Fruit fly (Drosophila melanogaster) whole organism, prepupa: ENCODE data around the gene Ltn1.

Experiments
- Blimp-1 ChIP-seq: fragments of 200-800 bp; sonication (Bioruptor generic); optimal IDR thresholded peaks from 3 replicates; lab custom pipeline; 2017; ENCODE audit warnings: missing biosample characterization, missing genetic modification characterization, mild to moderate bottlenecking, moderate library complexity, missing genetic modification reagents
- CG10669 ChIP-seq: fragments of 200-800 bp; sonication (Bioruptor generic); optimal IDR thresholded peaks from 3 replicates; lab custom pipeline; 2018; ENCODE audit warnings: missing biosample characterization, mild to moderate bottlenecking, missing genetic modification characterization, moderate library complexity
- CG11294 ChIP-seq: fragments of 200-800 bp; sonication (Bioruptor generic); IDR thresholded peaks from 2 replicates; pipeline ENCODE4 v1.3.6; 2022; ENCODE audit warnings: missing biosample characterization, missing genetic modification characterization
- CG15336 ChIP-seq: fragments of 200-800 bp; sonication (Bioruptor generic); IDR thresholded peaks from 2 replicates; pipeline ENCODE4 v1.3.6; 2022; ENCODE audit warnings: missing biosample characterization, missing genetic modification characterization
- CG1621 ChIP-seq: fragments of 200-800 bp; sonication (Bioruptor generic); optimal IDR thresholded peaks from 3 replicates; lab custom pipeline; 2018; ENCODE audit warnings: missing biosample characterization, mild to moderate bottlenecking, missing genetic modification characterization
- CG16779 ChIP-seq: fragments of 200-800 bp; sonication (Bioruptor generic); optimal IDR thresholded peaks from 3 replicates; lab custom pipeline; 2017; ENCODE audit warnings: missing biosample characterization, mild to moderate bottlenecking, missing genetic modification characterization
- CG3032 ChIP-seq: fragments of 200-800 bp; optimal IDR thresholded peaks from 2 replicates; lab custom pipeline; 2019; ENCODE audit warnings: missing biosample characterization, mild to moderate bottlenecking, missing genetic modification characterization, moderate library complexity
- CG31627 ChIP-seq: fragments of 200-800 bp; sonication (Bioruptor generic); optimal IDR thresholded peaks from 3 replicates; lab custom pipeline; 2016; ENCODE audit warnings: missing biosample characterization, missing genetic modification characterization
- CG32006 ChIP-seq: fragments of 200-800 bp; sonication (Bioruptor generic); optimal IDR thresholded peaks from 3 replicates; lab custom pipeline; 2017; ENCODE audit warnings: missing biosample characterization, mild to moderate bottlenecking, missing genetic modification characterization
- CG34406 ChIP-seq: fragments of 200-800 bp; sonication (Bioruptor generic); optimal IDR thresholded peaks from 3 replicates; lab custom pipeline; 2016; ENCODE audit warnings: missing biosample characterization, missing genetic modification characterization
- CG4318 ChIP-seq: fragments of 200-800 bp; sonication (Bioruptor generic); optimal IDR thresholded peaks from 3 replicates; lab custom pipeline; 2017; ENCODE audit warnings: missing biosample characterization, mild to moderate bottlenecking, missing genetic modification characterization
- CG6163 ChIP-seq: fragments of 200-800 bp; sonication (Bioruptor generic); IDR thresholded peaks from 3 replicates; pipeline ENCODE4 v1.3.6; 2022; ENCODE audit warnings: missing biosample characterization, missing genetic modification characterization
- CG6276 ChIP-seq: fragments of 200-800 bp; sonication (Bioruptor generic); optimal IDR thresholded peaks from 2 replicates; lab custom pipeline; 2017; ENCODE audit warnings: missing biosample characterization, mild to moderate bottlenecking, missing genetic modification characterization
- CG6792 ChIP-seq: fragments of 200-800 bp; sonication (Bioruptor generic); optimal IDR thresholded peaks from 3 replicates; lab custom pipeline; 2016; ENCODE audit warnings: missing biosample characterization, missing genetic modification characterization
- CG6808 ChIP-seq: fragments of 200-800 bp; sonication (Bioruptor generic); optimal IDR thresholded peaks from 3 replicates; lab custom pipeline; 2017; ENCODE audit warnings: missing biosample characterization, missing genetic modification characterization, mild to moderate bottlenecking, moderate library complexity, missing genetic modification reagents
- CG6854 ChIP-seq: fragments of 200-800 bp; sonication (Bioruptor generic); optimal IDR thresholded peaks from 2 replicates; lab custom pipeline; 2017; ENCODE audit warnings: missing biosample characterization, mild to moderate bottlenecking, missing genetic modification characterization
- CG8119 ChIP-seq: fragments of 200-800 bp; sonication (Bioruptor generic); IDR thresholded peaks from 3 replicates; pipeline ENCODE4 v1.3.6; 2022; ENCODE audit warnings: missing biosample characterization, missing genetic modification characterization
- CG8319 ChIP-seq: fragments of 200-800 bp; sonication (Bioruptor generic); optimal IDR thresholded peaks from 3 replicates; lab custom pipeline; 2016; ENCODE audit warnings: missing biosample characterization, missing genetic modification characterization
- CG8632 ChIP-seq: fragments of 200-800 bp; sonication (Bioruptor generic); optimal IDR thresholded peaks from 3 replicates; lab custom pipeline; 2016; ENCODE audit warnings: missing biosample characterization, missing genetic modification characterization
- CG9139 ChIP-seq: fragments of 200-800 bp; sonication (Bioruptor generic); optimal IDR thresholded peaks from 3 replicates; lab custom pipeline; 2017; ENCODE audit warnings: missing biosample characterization, mild to moderate bottlenecking, missing genetic modification characterization
- Eip75B ChIP-seq: fragments of 200-800 bp; sonication (Bioruptor generic); optimal IDR thresholded peaks from 3 replicates; lab custom pipeline; 2016; ENCODE audit warnings: missing biosample characterization, missing genetic modification characterization
- Eip78C ChIP-seq: fragments of 200-800 bp; sonication (Bioruptor generic); peaks from one replicate; lab custom pipeline; 2016; ENCODE audit warnings: missing biosample characterization, missing genetic modification characterization
- Eip93F ChIP-seq: fragments of 200-800 bp; sonication (Bioruptor generic); optimal IDR thresholded peaks from 2 replicates; lab custom pipeline; 2016; ENCODE audit warnings: missing biosample characterization, mild to moderate bottlenecking, missing genetic modification characterization
- Ets21C ChIP-seq: fragments of 200-800 bp; sonication (Bioruptor generic); optimal IDR thresholded peaks from 3 replicates; lab custom pipeline; 2016; ENCODE audit warnings: missing biosample characterization, missing genetic modification characterization
- Ets96B ChIP-seq: fragments of 200-800 bp; optimal IDR thresholded peaks from 2 replicates; lab custom pipeline; 2019; ENCODE audit warnings: missing biosample characterization, mild to moderate bottlenecking, missing genetic modification characterization, moderate library complexity
- Gug ChIP-seq: fragments of 200-800 bp; sonication (Bioruptor generic); IDR thresholded peaks from 2 replicates; pipeline ENCODE4 v1.3.6; 2022; ENCODE audit warnings: missing biosample characterization, missing genetic modification characterization
- Hr39 ChIP-seq: fragments of 200-800 bp; sonication (Bioruptor generic); optimal IDR thresholded peaks from 2 replicates; lab custom pipeline; 2016; ENCODE audit warnings: missing biosample characterization, missing genetic modification characterization
- Hr4 ChIP-seq: fragments of 200-800 bp; sonication (Bioruptor generic); optimal IDR thresholded peaks from 3 replicates; lab custom pipeline; 2016; ENCODE audit warnings: missing biosample characterization, missing genetic modification characterization
- Lpt ChIP-seq: fragments of 200-800 bp; sonication (Bioruptor generic); optimal IDR thresholded peaks from 3 replicates; lab custom pipeline; 2016; ENCODE audit warnings: missing biosample characterization, missing genetic modification characterization
- Met ChIP-seq: fragments of 200-800 bp; sonication (Bioruptor generic); optimal IDR thresholded peaks from 3 replicates; lab custom pipeline; 2016; ENCODE audit warnings: missing biosample characterization, missing genetic modification characterization
- OdsH ChIP-seq: fragments of 200-800 bp; sonication (Bioruptor generic); optimal IDR thresholded peaks from 3 replicates; lab custom pipeline; 2016; ENCODE audit warnings: missing biosample characterization, missing genetic modification characterization
- Smox ChIP-seq: fragments of 200-800 bp; sonication (Bioruptor generic); optimal IDR thresholded peaks from 3 replicates; lab custom pipeline; 2016; ENCODE audit warnings: missing biosample characterization, missing genetic modification characterization
- Sox102F ChIP-seq: fragments of 200-800 bp; sonication (Bioruptor generic); optimal IDR thresholded peaks from 2 replicates; lab custom pipeline; 2016; ENCODE audit warnings: missing biosample characterization, mild to moderate bottlenecking, missing genetic modification characterization
- Sox14 ChIP-seq: fragments of 200-800 bp; sonication (Bioruptor generic); optimal IDR thresholded peaks from 3 replicates; lab custom pipeline; 2016; ENCODE audit warnings: missing biosample characterization, missing genetic modification characterization
- Sox15 ChIP-seq: fragments of 200-800 bp; sonication (Bioruptor generic); optimal IDR thresholded peaks from 3 replicates; lab custom pipeline; 2016; ENCODE audit warnings: missing biosample characterization, missing genetic modification characterization
- achi ChIP-seq: fragments of 200-800 bp; sonication (Bioruptor generic); optimal IDR thresholded peaks from 3 replicates; lab custom pipeline; 2016; ENCODE audit warnings: missing biosample characterization, missing genetic modification characterization
- cyc ChIP-seq: fragments of 200-800 bp; sonication (Bioruptor generic); optimal IDR thresholded peaks from 3 replicates; lab custom pipeline; 2016; ENCODE audit warnings: missing biosample characterization, missing genetic modification characterization
- dac ChIP-seq: fragments of 200-800 bp; sonication (Bioruptor generic); optimal IDR thresholded peaks from 2 replicates; lab custom pipeline; 2017; ENCODE audit warnings: missing biosample characterization, mild to moderate bottlenecking, missing genetic modification characterization
- esn ChIP-seq: fragments of 200-800 bp; sonication (Bioruptor generic); optimal IDR thresholded peaks from 2 replicates; lab custom pipeline; 2016; ENCODE audit warnings: missing biosample characterization, mild to moderate bottlenecking, missing genetic modification characterization, moderate library complexity
- fd59A ChIP-seq: fragments of 200-800 bp; sonication (Bioruptor generic); optimal IDR thresholded peaks from 2 replicates; lab custom pipeline; 2017; ENCODE audit warnings: missing biosample characterization, mild to moderate bottlenecking, missing genetic modification characterization, missing genetic modification reagents
- fd85E ChIP-seq: fragments of 200-800 bp; sonication (Bioruptor generic); optimal IDR thresholded peaks from 3 replicates; lab custom pipeline; 2016; ENCODE audit warnings: missing biosample characterization, missing genetic modification characterization
- fkh ChIP-seq: fragments of 200-800 bp; sonication (Bioruptor generic); optimal IDR thresholded peaks from 3 replicates; lab custom pipeline; 2017; ENCODE audit warnings: missing biosample characterization, mild to moderate bottlenecking, missing genetic modification characterization, moderate library complexity
- lz ChIP-seq: fragments of 200-800 bp; sonication (Bioruptor generic); optimal IDR thresholded peaks from 3 replicates; lab custom pipeline; 2016; ENCODE audit warnings: missing biosample characterization, missing genetic modification characterization
- net ChIP-seq: fragments of 200-800 bp; sonication (Bioruptor generic); optimal IDR thresholded peaks from 3 replicates; lab custom pipeline; 2016; ENCODE audit warnings: missing biosample characterization, missing genetic modification characterization
- pdm3 ChIP-seq: fragments of 200-800 bp; sonication (Bioruptor generic); optimal IDR thresholded peaks from 3 replicates; lab custom pipeline; 2016; ENCODE audit warnings: missing biosample characterization, missing genetic modification characterization
- spab ChIP-seq: fragments of 200-800 bp; sonication (Bioruptor generic); optimal IDR thresholded peaks from 2 replicates; lab custom pipeline; 2017; ENCODE audit warnings: missing biosample characterization, mild to moderate bottlenecking, missing genetic modification characterization, missing genetic modification reagents
- svp ChIP-seq: fragments of 200-800 bp; sonication (Bioruptor generic); peaks from one replicate; lab custom pipeline; 2016; ENCODE audit warnings: missing biosample characterization, missing genetic modification characterization

Gene Ltn1

dm6 chr3L:19561745-19562144 is 9.7 kb upstream of the Ltn1 start (continued):
- TF ChIP-seq Smox (GFP tag; lab: Kevin White, UChicago) (peak; percentile 85), Met (peak; percentile 84), Blimp-1 (GFP tag; lab: Kevin White, UChicago) (peak; percentile 8), achi (GFP tag; lab: Kevin White, UChicago) (peak; percentile 84), esn (GFP tag; lab: Kevin White, UChicago) (peak; percentile 90), CG6792 (GFP tag; lab: Kevin White, UChicago) (peak; percentile 86), lz (GFP tag; lab: Kevin White, UChicago) (peak; percentile 81), CG6163 (GFP tag; lab: Robert Waterston, UW) (peak; percentile 71), Lpt (peak; percentile 73), Ets21C (GFP tag; lab: Kevin White, UChicago) (peak; percentile 69), CG31627 (peak; percentile 74), spab (GFP tag; lab: Kevin White, UChicago) (peak; percentile 32), CG8119 (GFP tag; lab: Robert Waterston, UW) (peak; percentile 95), CG6276 (GFP tag; lab: Kevin White, UChicago) (peak; percentile 94), Eip93F (GFP tag; lab: Kevin White, UChicago) (no peak), Sox14 (peak; percentile 64), CG6854 (GFP tag; lab: Kevin White, UChicago) (no peak), cyc (GFP tag; lab: Kevin White, UChicago) (peak; percentile 42), CG1621 (no peak), Sox102F (GFP tag; lab: Kevin White, UChicago) (peak; percentile 74), net (peak; percentile 88), CG8632 (GFP tag; lab: Kevin White, UChicago) (peak; percentile 87), OdsH (peak; percentile 87), CG4318 (GFP tag; lab: Kevin White, UChicago) (peak; percentile 80), pdm3 (GFP tag; lab: Kevin White, UChicago) (peak; percentile 86), CG6808 (GFP tag; lab: Kevin White, UChicago) (peak; percentile 16), CG8319 (GFP tag; lab: Kevin White, UChicago) (peak; percentile 67), fd85E (GFP tag; lab: Kevin White, UChicago) (peak; percentile 55), CG9139 (GFP tag; lab: Kevin White, UChicago) (no peak), CG10669 (peak; percentile 55), dac (GFP tag; lab: Kevin White, UChicago) (peak; percentile 16), CG3032 (peak; percentile 60), svp (peak; percentile 93), fd59A (peak; percentile 36), Eip78C (GFP tag; lab: Kevin White, UChicago) (peak; percentile 97), CG16779 (tag; lab: Kevin White, UChicago) (peak; percentile 71), Eip75B (peak; percentile 87), Hr39 (GFP tag; lab: Kevin White, UChicago) (peak; percentile 67)

- TF ChIP-seq dac (GFP tag; lab: Kevin White, UChicago) (peak; percentile 94), Ets21C (GFP tag; lab: Kevin White, UChicago) (peak; percentile 96), CG6808 (GFP tag; lab: Kevin White, UChicago) (peak; percentile 99), CG31627 (peak; percentile 98), CG6163 (GFP tag; lab: Robert Waterston, UW) (peak; percentile 99), Eip78C (GFP tag; lab: Kevin White, UChicago) (peak; percentile 100), Hr4 (peak; percentile 98), fd85E (GFP tag; lab: Kevin White, UChicago) (peak; percentile 94), Lpt (peak; percentile 98), CG8319 (GFP tag; lab: Kevin White, UChicago) (peak; percentile 95), CG1621 (peak; percentile 96), CG11294 (GFP tag; lab: Robert Waterston, UW) (peak; percentile 94), pdm3 (GFP tag; lab: Kevin White, UChicago) (peak; percentile 98), CG4318 (GFP tag; lab: Kevin White, UChicago) (peak; percentile 96), OdsH (peak; percentile 98), CG15336 (GFP tag; lab: Robert Waterston, UW) (peak; percentile 99), CG10669 (peak; percentile 98), Ets96B (tag; lab: Kevin White, UChicago) (peak; percentile 98), Eip93F (GFP tag; lab: Kevin White, UChicago) (peak; percentile 99), spab (GFP tag; lab: Kevin White, UChicago) (peak; percentile 98), CG32006 (peak; percentile 98), Gug (peak; percentile 97), esn (GFP tag; lab: Kevin White, UChicago) (peak; percentile 99), fkh (GFP tag; lab: Kevin White, UChicago) (peak; percentile 79), Blimp-1 (GFP tag; lab: Kevin White, UChicago) (peak; percentile 94), Sox15 (GFP tag; lab: Kevin White, UChicago) (peak; percentile 94), CG3032 (peak; percentile 99), Sox14 (peak; percentile 98), Met (peak; percentile 99), CG34406 (GFP tag; lab: Kevin White, UChicago) (peak; percentile 98)
These were observed 8.7 kb upstream of the Ltn1 start for dm6 chr3L:19560695-19561246.
